Fruit fly (Drosophila melanogaster) whole organism: Measurements from ENCODE around the gene tal-AA.

Experiments used
- CG8478 ChIP-seq: fragments of >200 bp; optimal IDR thresholded peaks from 2 replicates; lab custom pipeline; 2018; ENCODE audit warnings: inconsistent platforms
- Dll ChIP-seq: fragments of >200 bp; optimal IDR thresholded peaks from 2 replicates; lab custom pipeline; 2017
- pan ChIP-seq: fragments of >200 bp; optimal IDR thresholded peaks from 2 replicates; lab custom pipeline; 2017
- psq ChIP-seq: fragments of >200 bp; optimal IDR thresholded peaks from 2 replicates; lab custom pipeline; 2017

dm6 chr3R:13848272-13848671, 35.4 kb downstream of the tal-AA start:
- TF ChIP-seq Dll (lab: Kevin White, UChicago) (no peak), CG8478 (lab: Kevin White, UChicago) (no peak), pan (no peak), psq (no peak)
